Fruit fly (Drosophila melanogaster) whole organism, embryonic: ENCODE results near the gene CG11905.

Source experiments
- CG12299 ChIP-seq: fragments of 200-800 bp; sonication (Bioruptor generic); optimal IDR thresholded peaks from 2 replicates; lab custom pipeline; 2018; ENCODE audit warnings: missing biosample characterization, mild to moderate bottlenecking, missing genetic modification characterization
- CG3065 ChIP-seq: fragments of 200-800 bp; sonication (Bioruptor generic); optimal IDR thresholded peaks from 2 replicates; lab custom pipeline; 2016; ENCODE audit warnings: missing biosample characterization, missing genetic modification characterization
- HLHmδ ChIP-seq: fragments of 200-800 bp; sonication (Bioruptor generic); optimal IDR thresholded peaks from 2 replicates; lab custom pipeline; 2018; ENCODE audit warnings: missing biosample characterization, mild to moderate bottlenecking, missing genetic modification characterization, moderate library complexity
- shn ChIP-seq: fragments of 200-800 bp; sonication (Bioruptor generic); optimal IDR thresholded peaks from 3 replicates; lab custom pipeline; 2016; ENCODE audit warnings: missing biosample characterization, missing genetic modification characterization

- TF ChIP-seq CG3065 (GFP tag; lab: Kevin White, UChicago) (no peak), HLHmδ (GFP tag; lab: Kevin White, UChicago) (no peak), shn (GFP tag; lab: Kevin White, UChicago) (no peak), CG12299 (tag; lab: Kevin White, UChicago) (no peak)
Observed at dm6 chr3L:16978406-16978805, 43.1 kb upstream of the CG11905 start.
